Worm (Caenorhabditis elegans): ENCODE measurements around the gene msp-51.
"Not testable (repeated sequence)": the region's sequence is repeated elsewhere in the genome, so short reads cannot be mapped to it uniquely, and the experiment has no call there.

Gene msp-51

ce11 chrIV:5326144-5326543 is 31.0 kb upstream of the msp-51 start, which contains the start of gene Y4C6B.4:
Gene Y4C6B.4, plus strand, starts transcription at chrIV:5326444.
- TF ChIP-seq sea-1 (GFP tag; conservative IDR thresholded peaks at IDR 0.05) (no peak), scrt-1 (GFP tag; IDR thresholded peaks at IDR 0.05) (no peak), ceh-13 (GFP tag; optimal IDR thresholded peaks at IDR 0.05) (no peak), hmbx-1 (tag; optimal IDR thresholded peaks at IDR 0.05) (no peak)

- no peak for TF ChIP-seq hnd-1 (tag; optimal IDR thresholded peaks at IDR 0.05)
- no peak for TF ChIP-seq F13C5.2 (tag; optimal IDR thresholded peaks at IDR 0.05)
- no peak for TF ChIP-seq ama-1 (optimal IDR thresholded peaks at IDR 0.05)
- TF ChIP-seq tra-4 (tag; optimal IDR thresholded peaks at IDR 0.05), result no peak
- no peak for TF ChIP-seq hmg-4 (GFP tag; optimal IDR thresholded peaks at IDR 0.05)
- TF ChIP-seq flt-1 (GFP tag; IDR thresholded peaks at IDR 0.05), result no peak
- TF ChIP-seq B0310.2 (tag; optimal IDR thresholded peaks at IDR 0.05), result no peak
- no peak for TF ChIP-seq tbx-11 (GFP tag; IDR thresholded peaks at IDR 0.05)
- no peak for TF ChIP-seq sea-1 (GFP tag; conservative IDR thresholded peaks at IDR 0.05)
Measured at ce11 chrIV:5318835-5319303, 23.7 kb upstream of the msp-51 start, which contains the start of gene slc-46A. Gene slc-46A, plus strand, starts transcription at chrIV:5319253.

ce11 chrIV:5317106-5317505 is 22.0 kb upstream of the msp-51 start:
- no peak for TF ChIP-seq F13C5.2 (tag; optimal IDR thresholded peaks at IDR 0.05)

- TF ChIP-seq B0310.2, hmbx-1, F13C5.2 (tag; optimal IDR thresholded peaks at IDR 0.05): not testable (repeated sequence)
Measured at ce11 chrIV:5316223-5316622, 21.1 kb upstream of the msp-51 start, which contains the start of gene msp-65. Gene msp-65, plus strand, starts transcription at chrIV:5316523.

ce11 chrIV:5313011-5313410 is 17.9 kb upstream of the msp-51 start, which contains the start of the genes msp-59 and ZK354.2:
Gene msp-59, minus strand, starts transcription at chrIV:5313111.
Gene ZK354.2, plus strand, starts transcription at chrIV:5313405.
- not testable (repeated sequence) for TF ChIP-seq sea-1 (GFP tag; conservative IDR thresholded peaks at IDR 0.05); ceh-13 (GFP tag; optimal IDR thresholded peaks at IDR 0.05); ceh-36 (tag; optimal IDR thresholded peaks at IDR 0.05)

- TF ChIP-seq flt-1 (GFP tag; IDR thresholded peaks at IDR 0.05) (no peak), hmbx-1 (tag; optimal IDR thresholded peaks at IDR 0.05) (no peak), ceh-36 (tag; optimal IDR thresholded peaks at IDR 0.05) (no peak), tra-4 (tag; optimal IDR thresholded peaks at IDR 0.05) (no peak), pes-1 (GFP tag; IDR thresholded peaks at IDR 0.05) (no peak)
Measured at ce11 chrIV:5309742-5310141, 14.6 kb upstream of the msp-51 start, which contains the start of gene ZK354.3. Gene ZK354.3, plus strand, starts transcription at chrIV:5310042.

ce11 chrIV:5308046-5308643 is 13.0 kb upstream of the msp-51 start, which contains the start of the genes ZK354.9 and msp-58:
Gene ZK354.9, minus strand, starts transcription at chrIV:5308146.
Gene msp-58, plus strand, starts transcription at chrIV:5308593.
- not testable (repeated sequence) for TF ChIP-seq ceh-13 (GFP tag; optimal IDR thresholded peaks at IDR 0.05); B0310.2 (tag; optimal IDR thresholded peaks at IDR 0.05); pes-1 (GFP tag; IDR thresholded peaks at IDR 0.05)

ce11 chrIV:5306040-5306439 is 10.9 kb upstream of the msp-51 start, which contains the start of gene ZK354.8:
Gene ZK354.8, minus strand, starts transcription at chrIV:5306140.
- TF ChIP-seq tra-4 (tag; optimal IDR thresholded peaks at IDR 0.05), result no peak
- no peak for TF ChIP-seq ceh-13 (GFP tag; optimal IDR thresholded peaks at IDR 0.05)
- no peak for TF ChIP-seq tbx-11 (GFP tag; IDR thresholded peaks at IDR 0.05)
- TF ChIP-seq ets-7 (tag; optimal IDR thresholded peaks at IDR 0.05), result no peak
- TF ChIP-seq hmbx-1 (tag; optimal IDR thresholded peaks at IDR 0.05), result no peak

ce11 chrIV:5303030-5303429 is 7.9 kb upstream of the msp-51 start, which contains the start of gene ZK354.7:
Gene ZK354.7, minus strand, starts transcription at chrIV:5303130.
- TF ChIP-seq sea-1 (GFP tag; conservative IDR thresholded peaks at IDR 0.05), result no peak
- TF ChIP-seq hnd-1 (tag; optimal IDR thresholded peaks at IDR 0.05), result no peak
- no peak for TF ChIP-seq ceh-13 (GFP tag; optimal IDR thresholded peaks at IDR 0.05)
- TF ChIP-seq ets-7 (tag; optimal IDR thresholded peaks at IDR 0.05), result no peak
- TF ChIP-seq tbx-11 (GFP tag; IDR thresholded peaks at IDR 0.05), result no peak
- TF ChIP-seq pes-1 (GFP tag; IDR thresholded peaks at IDR 0.05), result no peak
- no peak for TF ChIP-seq scrt-1 (GFP tag; IDR thresholded peaks at IDR 0.05)
- no peak for TF ChIP-seq tbx-37 (GFP tag; conservative IDR thresholded peaks at IDR 0.05)
- TF ChIP-seq ama-1 (optimal IDR thresholded peaks at IDR 0.05), result no peak
- TF ChIP-seq hmbx-1 (tag; optimal IDR thresholded peaks at IDR 0.05), result no peak
- TF ChIP-seq B0310.2 (tag; optimal IDR thresholded peaks at IDR 0.05), result no peak
- TF ChIP-seq hmg-4 (GFP tag; optimal IDR thresholded peaks at IDR 0.05), result no peak
- TF ChIP-seq F13C5.2 (tag; optimal IDR thresholded peaks at IDR 0.05), result no peak
- no peak for TF ChIP-seq ceh-36 (tag; optimal IDR thresholded peaks at IDR 0.05)
- no peak for TF ChIP-seq tra-4 (tag; optimal IDR thresholded peaks at IDR 0.05)
- TF ChIP-seq flt-1 (GFP tag; IDR thresholded peaks at IDR 0.05), result no peak
- no peak for TF ChIP-seq aly-1 (tag; optimal IDR thresholded peaks at IDR 0.05)

Measured in whole organism, early embryonic.